Worm (Caenorhabditis elegans): Measurements from ENCODE around the gene F13B12.3.

ce11 chrIV:10463127-10463526 lies 24.2 kb downstream of the F13B12.3 start:
- TF ChIP-seq him-1 (tag; optimal IDR thresholded peaks at IDR 0.05) (no peak), W03F9.2 (tag; optimal IDR thresholded peaks at IDR 0.05) (no peak)

Measured in whole organism, L4/young adult.